Worm (Caenorhabditis elegans) whole organism, late embryonic: ENCODE data around the gene Y69H2.15.

Experiments
- K09A11.1 ChIP-seq: sonication (generic microtip); optimal IDR thresholded peaks from 2 replicates; lab custom pipeline; 2017; ENCODE audit warnings: antibody characterized with exemption, mild to moderate bottlenecking, missing genetic modification characterization, missing compliant biosample characterization; ENCODE audit not compliant: insufficient read depth
- ceh-30 ChIP-seq: fragments of 150-350 bp; optimal IDR thresholded peaks from 2 replicates; lab custom pipeline; 2014; ENCODE audit warnings: missing biosample characterization, missing genetic modification characterization
- hlh-15 ChIP-seq: sonication (generic microtip); optimal IDR thresholded peaks from 2 replicates; lab custom pipeline; 2016; ENCODE audit warnings: missing genetic modification characterization, missing compliant biosample characterization
- nhr-232 ChIP-seq: sonication (generic microtip); optimal IDR thresholded peaks from 2 replicates; lab custom pipeline; 2016; ENCODE audit warnings: missing genetic modification characterization, missing compliant biosample characterization
- ttx-3 ChIP-seq: sonication (generic microtip); optimal IDR thresholded peaks from 2 replicates; lab custom pipeline; 2016; ENCODE audit warnings: missing genetic modification reagents, missing genetic modification characterization, missing compliant biosample characterization

Y69H2.15 gene

ce11 chrV:18573199-18573598 lies 53.5 kb downstream of the Y69H2.15 start:
- no peak for TF ChIP-seq hlh-15 (tag; lab: Kevin White, UChicago)
- TF ChIP-seq K09A11.1 (tag; lab: Kevin White, UChicago) = no peak
- TF ChIP-seq ttx-3 (tag; lab: Kevin White, UChicago) = no peak
- TF ChIP-seq nhr-232 (tag; lab: Kevin White, UChicago) = no peak
- TF ChIP-seq ceh-30 = no peak
